Fruit fly (Drosophila melanogaster): ENCODE measurements around the gene pelo.

Gene pelo

DNA sequence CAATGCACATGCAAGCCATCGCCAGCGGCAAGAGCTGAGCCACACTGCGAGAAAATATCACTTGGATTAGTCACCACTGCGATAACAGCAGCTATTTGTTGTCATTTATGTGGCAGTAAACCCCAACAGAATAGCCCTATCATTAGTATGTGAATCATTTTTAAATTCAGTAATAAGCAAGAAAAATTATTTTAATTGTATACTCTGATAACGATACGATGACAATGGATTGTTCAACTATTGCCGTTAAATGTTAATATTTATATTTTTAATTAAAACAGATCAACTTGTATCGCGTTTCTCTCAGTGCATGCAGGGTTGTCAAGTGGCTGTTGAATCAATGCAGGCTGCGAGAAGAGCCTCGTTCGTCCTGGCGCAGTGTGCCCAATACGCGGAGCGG is 37.2 kb downstream of the pelo start:
- TF ChIP-seq Ets65A (GFP tag) (no peak), br (optimal IDR thresholded peaks at IDR 0.05) (no peak), lbe (GFP tag; optimal IDR thresholded peaks at IDR 0.05) (no peak), Hr39 (optimal IDR thresholded peaks at IDR 0.05) (no peak), Oaz (GFP tag; IDR thresholded peaks at IDR 0.05) (no peak), vfl (GFP tag; optimal IDR thresholded peaks at IDR 0.05) (no peak), CG2202 (tag; optimal IDR thresholded peaks at IDR 0.05) (no peak), CG5953 (GFP tag; IDR thresholded peaks at IDR 0.05) (no peak), CG17802 (tag; optimal IDR thresholded peaks at IDR 0.05) (no peak), Hmr (GFP tag; optimal IDR thresholded peaks at IDR 0.05) (peak; percentile 8), CG10543 (GFP tag; optimal IDR thresholded peaks at IDR 0.05) (no peak), pum (GFP tag; optimal IDR thresholded peaks at IDR 0.05) (no peak), cato (GFP tag; optimal IDR thresholded peaks at IDR 0.05; ENCODE audit: borderline replicate concordance) (no peak), Hmx (GFP tag; optimal IDR thresholded peaks at IDR 0.05) (no peak), Fer2 (tag; optimal IDR thresholded peaks at IDR 0.05) (no peak), Sox102F (GFP tag; optimal IDR thresholded peaks at IDR 0.05) (peak; percentile 27), emc (GFP tag; optimal IDR thresholded peaks at IDR 0.05) (no peak), CG9727 (GFP tag; optimal IDR thresholded peaks at IDR 0.05) (peak; percentile 14), wek (GFP tag; optimal IDR thresholded peaks at IDR 0.05) (no peak), Ssrp (tag; optimal IDR thresholded peaks at IDR 0.05) (peak; percentile 19), ttk (GFP tag; IDR thresholded peaks at IDR 0.05) (peak; percentile 31; the same call in 1 of the 2 replicates), Opbp (GFP tag; IDR thresholded peaks at IDR 0.05; ENCODE audit: partially characterized antibody) (no peak), CG12769 (tag; optimal IDR thresholded peaks at IDR 0.05) (no peak), CG15696 (tag; optimal IDR thresholded peaks at IDR 0.05) (no peak), CG10959 (GFP tag; IDR thresholded peaks at IDR 0.05) (no peak), pan (optimal IDR thresholded peaks at IDR 0.05) (no peak), pan (GFP tag; optimal IDR thresholded peaks at IDR 0.05 in 1 of 2, IDR thresholded peaks at IDR 0.05 in 1 of 2) (no peak), HLHmδ (GFP tag; optimal IDR thresholded peaks at IDR 0.05) (no peak), CG13424 (tag; optimal IDR thresholded peaks at IDR 0.05) (no peak), unc-4 (GFP tag; IDR thresholded peaks at IDR 0.05; ENCODE audit: partially characterized antibody) (no peak), corto (GFP tag; optimal IDR thresholded peaks at IDR 0.05) (no peak), Jarid2 (GFP tag; optimal IDR thresholded peaks at IDR 0.05) (no peak), CG10209 (GFP tag; optimal IDR thresholded peaks at IDR 0.05) (no peak), nmo (GFP tag; optimal IDR thresholded peaks at IDR 0.05) (peak; percentile 25), YL-1 (GFP tag; optimal IDR thresholded peaks at IDR 0.05) (no peak), Dek (tag; optimal IDR thresholded peaks at IDR 0.05) (no peak), CG12391 (tag; optimal IDR thresholded peaks at IDR 0.05) (peak; percentile 3), dimm (GFP tag; IDR thresholded peaks at IDR 0.05) (no peak), crp (GFP tag; optimal IDR thresholded peaks at IDR 0.05) (no peak), mirr (GFP tag; optimal IDR thresholded peaks at IDR 0.05) (no peak), hbn (GFP tag; IDR thresholded peaks at IDR 0.05; ENCODE audit: partially characterized antibody) (no peak), Hr51 (GFP tag; optimal IDR thresholded peaks at IDR 0.05) (peak in 1 of 2 experiments; percentile 49), CG15601 (tag; optimal IDR thresholded peaks at IDR 0.05) (no peak), Lpt (GFP tag; optimal IDR thresholded peaks at IDR 0.05) (no peak), hb (GFP tag; IDR thresholded peaks at IDR 0.05; ENCODE audit: partially characterized antibody) (no peak), CG15269 (tag; optimal IDR thresholded peaks at IDR 0.05) (peak; percentile 10), CG11504 (tag; optimal IDR thresholded peaks at IDR 0.05) (peak; percentile 59), NFAT (GFP tag; IDR thresholded peaks at IDR 0.05) (no peak), eyg (GFP tag; optimal IDR thresholded peaks at IDR 0.05) (no peak), bcd (GFP tag; optimal IDR thresholded peaks at IDR 0.05) (peak; percentile 33), ken (GFP tag; IDR thresholded peaks at IDR 0.05) (no peak)
